Fruit fly (Drosophila melanogaster) whole organism, adult: ENCODE measurements around the gene shi.

ENCODE experiments used
- CG11617 ChIP-seq: fragments of 200-800 bp; sonication (Bioruptor generic); optimal IDR thresholded peaks from 2 replicates; lab custom pipeline; 2017; ENCODE audit warnings: mild to moderate bottlenecking, missing biosample characterization, missing genetic modification reagents, missing genetic modification characterization
- CG12768 ChIP-seq: fragments of 200-800 bp; sonication (Bioruptor generic); optimal IDR thresholded peaks from 2 replicates; lab custom pipeline; 2017; ENCODE audit warnings: missing biosample characterization, missing genetic modification characterization, mild to moderate bottlenecking, moderate library complexity, missing genetic modification reagents
- CG14711 ChIP-seq: fragments of 200-800 bp; sonication (Bioruptor generic); optimal IDR thresholded peaks from 2 replicates; lab custom pipeline; 2018; ENCODE audit warnings: missing biosample characterization, mild to moderate bottlenecking, missing genetic modification characterization, moderate library complexity
- CG1620 ChIP-seq: fragments of 200-800 bp; sonication (Bioruptor generic); optimal IDR thresholded peaks from 2 replicates; lab custom pipeline; 2016; ENCODE audit warnings: missing biosample characterization, missing genetic modification characterization
- CG33017 ChIP-seq: fragments of 200-800 bp; sonication (Bioruptor generic); optimal IDR thresholded peaks from 2 replicates; lab custom pipeline; 2018; ENCODE audit warnings: missing biosample characterization, mild to moderate bottlenecking, missing genetic modification characterization, moderate library complexity
- CG5204 ChIP-seq: fragments of 200-800 bp; sonication (Bioruptor generic); optimal IDR thresholded peaks from 2 replicates; lab custom pipeline; 2016; ENCODE audit warnings: missing biosample characterization, missing genetic modification characterization
- CG7045 ChIP-seq: fragments of 200-800 bp; sonication (Bioruptor generic); optimal IDR thresholded peaks from 2 replicates; lab custom pipeline; 2017; ENCODE audit warnings: missing biosample characterization, mild to moderate bottlenecking, missing genetic modification characterization
- CG7101 ChIP-seq: fragments of 200-800 bp; sonication (Bioruptor generic); optimal IDR thresholded peaks from 2 replicates; lab custom pipeline; 2018; ENCODE audit warnings: missing biosample characterization, mild to moderate bottlenecking, missing genetic modification characterization, moderate library complexity
- Clk ChIP-seq: fragments of 200-800 bp; sonication (Bioruptor generic); optimal IDR thresholded peaks from 2 replicates; lab custom pipeline; 2017; ENCODE audit warnings: missing biosample characterization, missing genetic modification characterization
- Crg-1 ChIP-seq: fragments of 200-800 bp; sonication (Bioruptor generic); optimal IDR thresholded peaks from 2 replicates; lab custom pipeline; 2016; ENCODE audit warnings: missing biosample characterization, missing genetic modification characterization
- Hr96 ChIP-seq: fragments of 200-800 bp; sonication (Bioruptor generic); optimal IDR thresholded peaks from 2 replicates; lab custom pipeline; 2016; ENCODE audit warnings: missing biosample characterization, missing genetic modification characterization
- Mnt ChIP-seq: fragments of 200-800 bp; sonication (Bioruptor generic); optimal IDR thresholded peaks from 2 replicates; lab custom pipeline; 2016; ENCODE audit warnings: missing biosample characterization, mild to moderate bottlenecking, missing genetic modification characterization
- bab1 ChIP-seq: fragments of 200-800 bp; sonication (Bioruptor generic); optimal IDR thresholded peaks from 3 replicates; lab custom pipeline; 2019; ENCODE audit warnings: missing biosample characterization, mild to moderate bottlenecking, missing genetic modification characterization, moderate library complexity
- cic ChIP-seq: fragments of 200-800 bp; sonication (Bioruptor generic); optimal IDR thresholded peaks from 2 replicates; lab custom pipeline; 2017; ENCODE audit warnings: missing biosample characterization, mild to moderate bottlenecking, missing genetic modification characterization, moderate library complexity
- cnc ChIP-seq, 2 experiments: fragments of >200 bp; optimal IDR thresholded peaks; 2 replicates each; lab custom pipeline; 2017
- kay ChIP-seq: fragments of 200-800 bp; sonication (Bioruptor generic); peaks from one replicate; lab custom pipeline; 2016; ENCODE audit warnings: missing biosample characterization, missing genetic modification characterization, borderline replicate concordance
- ovo ChIP-seq: fragments of 200-800 bp; sonication (Bioruptor generic); optimal IDR thresholded peaks from 2 replicates; lab custom pipeline; 2016; ENCODE audit warnings: missing biosample characterization, missing genetic modification characterization
- pad ChIP-seq: fragments of 200-800 bp; sonication (Bioruptor generic); optimal IDR thresholded peaks from 3 replicates; lab custom pipeline; 2017; ENCODE audit warnings: missing biosample characterization, missing genetic modification characterization, mild to moderate bottlenecking, moderate library complexity, missing genetic modification reagents
- tj ChIP-seq: fragments of 200-800 bp; sonication (Bioruptor generic); optimal IDR thresholded peaks from 3 replicates; lab custom pipeline; 2017; ENCODE audit warnings: missing biosample characterization, mild to moderate bottlenecking, missing genetic modification characterization, moderate library complexity
- toe ChIP-seq: fragments of 200-800 bp; sonication (Bioruptor generic); optimal IDR thresholded peaks from 2 replicates; lab custom pipeline; 2016; ENCODE audit warnings: missing biosample characterization, missing genetic modification characterization

Gene shi

DNA sequence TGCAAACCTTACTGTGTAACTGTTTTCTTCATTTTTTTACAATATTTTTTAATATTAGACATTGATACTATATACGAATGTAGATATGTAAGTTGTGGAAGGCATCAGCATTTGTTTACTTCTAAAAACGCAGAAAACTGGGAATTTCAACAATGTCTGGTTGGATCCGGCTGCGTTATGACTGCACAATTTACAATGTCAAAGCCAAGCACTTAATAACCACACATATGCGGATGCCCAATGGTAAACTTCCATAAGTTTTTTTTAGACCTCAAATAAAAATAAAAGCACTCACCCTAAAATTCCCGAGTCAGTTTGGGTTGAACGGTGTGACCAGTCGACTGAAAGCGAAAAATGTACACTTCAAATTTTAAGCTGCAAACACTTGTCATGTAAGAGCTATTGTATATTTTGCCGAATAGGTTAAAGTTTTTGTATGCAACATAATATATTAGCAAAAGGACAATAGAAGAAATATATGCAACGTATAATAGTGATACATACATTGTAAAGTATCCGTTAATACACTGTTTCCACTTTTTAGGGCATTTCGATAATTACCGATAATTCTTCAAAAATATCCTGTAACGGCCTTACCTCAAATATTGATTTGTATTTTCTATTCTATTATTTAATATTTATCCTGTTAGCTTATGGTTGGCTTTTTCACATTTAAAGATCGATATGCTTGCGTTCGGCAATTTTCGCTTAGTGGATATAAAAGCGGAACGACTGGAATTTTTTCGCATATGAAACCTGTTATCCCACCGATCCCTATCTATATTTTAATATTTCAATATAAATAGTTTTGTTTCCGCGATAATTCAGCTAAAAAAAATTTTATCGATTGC, 48.4 kb downstream of the shi start, which contains the start of gene Stim:
TSS of gene Stim (minus strand) at position 347 of the 851 bp plus-strand sequence.
- TF ChIP-seq kay (GFP tag; lab: Kevin White, UChicago): peak; percentile 88
- peak; percentile 56 for TF ChIP-seq bab1 (GFP tag; lab: Kevin White, UChicago)
- no peak for TF ChIP-seq pad

dm6 chrX:15940956-15941246, 49.0 kb downstream of the shi start, which contains the start of gene CG8924:
Gene CG8924, plus strand, starts transcription at chrX:15941077.
- TF ChIP-seq CG5204 (GFP tag; lab: Kevin White, UChicago): no peak
- TF ChIP-seq cnc (optimal IDR thresholded peaks at IDR 0.05; lab: Kevin White, UChicago): no peak
- TF ChIP-seq CG11617 (GFP tag; lab: Kevin White, UChicago): no peak
- no peak for TF ChIP-seq CG7101 (tag; lab: Kevin White, UChicago)
- TF ChIP-seq Crg-1 (GFP tag; lab: Kevin White, UChicago): no peak
- no peak for TF ChIP-seq Hr96
- no peak for TF ChIP-seq cic
- TF ChIP-seq pad: no peak
- no peak for TF ChIP-seq kay (GFP tag; lab: Kevin White, UChicago)
- no peak for TF ChIP-seq Clk (GFP tag; lab: Kevin White, UChicago)
- no peak for TF ChIP-seq CG1620
- no peak for TF ChIP-seq Mnt (GFP tag; lab: Kevin White, UChicago)
- TF ChIP-seq CG7045: no peak
- no peak for TF ChIP-seq ovo (GFP tag; lab: Kevin White, UChicago)
- TF ChIP-seq CG12768: no peak
- no peak for TF ChIP-seq CG14711 (tag; lab: Kevin White, UChicago)
- TF ChIP-seq toe (GFP tag; lab: Kevin White, UChicago): no peak

dm6 chrX:15941527-15941926, 49.6 kb downstream of the shi start:
- TF ChIP-seq CG12768 (no peak), CG5204 (GFP tag; lab: Kevin White, UChicago) (no peak), CG33017 (tag; lab: Kevin White, UChicago) (no peak), Hr96 (no peak)

DNA sequence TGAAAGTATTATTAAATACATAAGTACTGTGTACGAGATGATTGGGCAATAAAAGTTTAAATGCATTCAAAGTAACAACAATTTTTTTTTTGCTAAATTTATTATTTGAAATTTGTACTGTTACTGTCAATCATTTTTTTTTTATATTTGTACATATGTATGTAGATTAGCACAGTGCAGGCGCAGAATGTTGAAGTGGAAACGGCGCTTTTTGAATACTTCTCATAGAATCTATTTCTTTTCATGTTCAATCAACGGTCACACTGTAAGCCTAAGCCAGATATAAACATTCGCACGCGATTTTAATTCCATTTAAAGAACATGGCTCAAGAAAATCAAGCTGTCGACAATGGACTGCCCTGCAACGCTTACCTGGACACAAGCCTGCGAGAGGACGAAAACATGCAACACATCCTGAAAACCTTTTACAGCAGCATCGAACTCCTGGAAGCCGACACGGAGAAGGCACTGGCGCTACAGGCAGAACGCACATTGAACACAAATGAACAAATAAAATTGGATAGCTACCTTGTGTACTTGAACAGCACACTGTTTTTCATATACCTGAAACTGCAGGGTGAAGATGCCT, 52.9 kb downstream of the shi start, which contains the start of gene Rrp47:
TSS of gene Rrp47 (plus strand) at position 163 of the 589 bp plus-strand sequence.
- TF ChIP-seq Mnt (GFP tag; lab: Kevin White, UChicago): peak; percentile 16
- TF ChIP-seq kay (GFP tag; lab: Kevin White, UChicago): peak; percentile 26
- no peak for TF ChIP-seq cnc (optimal IDR thresholded peaks at IDR 0.05; lab: Kevin White, UChicago)
- peak; percentile 25 for TF ChIP-seq bab1 (GFP tag; lab: Kevin White, UChicago)

- no peak for TF ChIP-seq tj (GFP tag; lab: Kevin White, UChicago)
- no peak for TF ChIP-seq CG5204 (GFP tag; lab: Kevin White, UChicago)
Measured at dm6 chrX:15950056-15950455, 58.1 kb downstream of the shi start.
